Comparison of ENCODE assay signal across 2 fruit fly cellular contexts in genomic region chr2L:14015109-14015508, dm6.
TF ChIP-seq lines count a peak whose summit lies in the region.

No protein-coding gene starts in this region.

- no peak for TF ChIP-seq CTCF in whole organism, embryonic (GFP tag; optimal IDR thresholded peaks at IDR 0.05; lab: Kevin White, UChicago)

TF ChIP-seq in whole organism, embryonic, 481 proteins besides CTCF, POLR2A, EP300 and RAD21 (continues in another document):
- TF ChIP-seq C15 (GFP tag; IDR thresholded peaks at IDR 0.05; lab: Robert Waterston, UW), result no peak
- TF ChIP-seq sug (tag; optimal IDR thresholded peaks at IDR 0.05; lab: Kevin White, UChicago), result peak; percentile 48
- TF ChIP-seq chinmo (GFP tag; IDR thresholded peaks at IDR 0.05; lab: Robert Waterston, UW; ENCODE audit: partially characterized antibody), result 0 out of 4 replicates have a peak, but pooled peaks have one; percentile 23
- TF ChIP-seq gem (tag; optimal IDR thresholded peaks at IDR 0.05; lab: Kevin White, UChicago), result no peak
- TF ChIP-seq Pdp1 (GFP tag; optimal IDR thresholded peaks at IDR 0.05; lab: Kevin White, UChicago), result peak in 1 of 2 experiments; percentile 58
- TF ChIP-seq CG7839 (tag; optimal IDR thresholded peaks at IDR 0.05; lab: Kevin White, UChicago), result no peak
- no peak for TF ChIP-seq kah (GFP tag; optimal IDR thresholded peaks at IDR 0.05; lab: Kevin White, UChicago)
- TF ChIP-seq nom (GFP tag; optimal IDR thresholded peaks at IDR 0.05; lab: Kevin White, UChicago), result no peak
- no peak for TF ChIP-seq CG13424 (tag; optimal IDR thresholded peaks at IDR 0.05; lab: Kevin White, UChicago)
- peak in 1 of 2 experiments; percentile 36 for TF ChIP-seq eve (GFP tag; optimal IDR thresholded peaks at IDR 0.05; lab: Kevin White, UChicago)
- TF ChIP-seq MTF-1 (GFP tag; optimal IDR thresholded peaks at IDR 0.05; lab: Kevin White, UChicago; ENCODE audit: borderline replicate concordance), result no peak
- TF ChIP-seq sd (tag; optimal IDR thresholded peaks at IDR 0.05; lab: Kevin White, UChicago), result peak; percentile 86
- no peak for TF ChIP-seq Hand (GFP tag; optimal IDR thresholded peaks at IDR 0.05; lab: Kevin White, UChicago)
- no peak for TF ChIP-seq CG14014 (GFP tag; IDR thresholded peaks at IDR 0.05; lab: Robert Waterston, UW)
- TF ChIP-seq CG4424 (GFP tag; optimal IDR thresholded peaks at IDR 0.05; lab: Kevin White, UChicago), result no peak
- TF ChIP-seq ken (GFP tag; IDR thresholded peaks at IDR 0.05; lab: Robert Waterston, UW), result no peak
- peak; percentile 89 for TF ChIP-seq CG34376 (GFP tag; optimal IDR thresholded peaks at IDR 0.05; lab: Kevin White, UChicago)
- TF ChIP-seq CG17612 (GFP tag; IDR thresholded peaks at IDR 0.05; lab: Robert Waterston, UW), result no peak
- TF ChIP-seq dm (GFP tag; optimal IDR thresholded peaks at IDR 0.05; lab: Kevin White, UChicago), result no peak
- TF ChIP-seq CG11398 (GFP tag; optimal IDR thresholded peaks at IDR 0.05; lab: Kevin White, UChicago), result no peak
- TF ChIP-seq D19B (GFP tag; optimal IDR thresholded peaks at IDR 0.05; lab: Kevin White, UChicago), result no peak
- no peak for TF ChIP-seq YL-1 (GFP tag; optimal IDR thresholded peaks at IDR 0.05; lab: Kevin White, UChicago)
- no peak for TF ChIP-seq Rx (GFP tag; IDR thresholded peaks at IDR 0.05; lab: Robert Waterston, UW)
- no peak for TF ChIP-seq CG33213 (GFP tag; optimal IDR thresholded peaks at IDR 0.05; lab: Kevin White, UChicago)
- TF ChIP-seq gcm (GFP tag; optimal IDR thresholded peaks at IDR 0.05; lab: Kevin White, UChicago), result no peak
- TF ChIP-seq CG8478 (optimal IDR thresholded peaks at IDR 0.05; lab: Kevin White, UChicago), result no peak
- no peak for TF ChIP-seq CG11560 (tag; IDR thresholded peaks at IDR 0.05; lab: Robert Waterston, UW)
- no peak for TF ChIP-seq CG9727 (GFP tag; optimal IDR thresholded peaks at IDR 0.05; lab: Kevin White, UChicago)
- TF ChIP-seq Abd-B (GFP tag; optimal IDR thresholded peaks at IDR 0.05; lab: Kevin White, UChicago), result no peak
- TF ChIP-seq CG1233 (GFP tag; optimal IDR thresholded peaks at IDR 0.05; lab: Kevin White, UChicago), result no peak
- TF ChIP-seq klu (GFP tag; IDR thresholded peaks at IDR 0.05; lab: Robert Waterston, UW), result no peak
- TF ChIP-seq NK7.1 (GFP tag; optimal IDR thresholded peaks at IDR 0.05; lab: Kevin White, UChicago), result no peak
- no peak for TF ChIP-seq CG1024 (GFP tag; IDR thresholded peaks at IDR 0.05; lab: Robert Waterston, UW)
- no peak for TF ChIP-seq MBD-R2 (GFP tag; IDR thresholded peaks at IDR 0.05; lab: Robert Waterston, UW)
- TF ChIP-seq Dad (GFP tag; optimal IDR thresholded peaks at IDR 0.05; lab: Kevin White, UChicago), result no peak
- no peak for TF ChIP-seq Fer2 (tag; optimal IDR thresholded peaks at IDR 0.05; lab: Kevin White, UChicago)
- no peak for TF ChIP-seq Xbp1 (GFP tag; optimal IDR thresholded peaks at IDR 0.05; lab: Kevin White, UChicago)
- TF ChIP-seq ttk (GFP tag; IDR thresholded peaks at IDR 0.05; lab: Robert Waterston, UW), result no peak
- no peak for TF ChIP-seq gfzf (GFP tag; optimal IDR thresholded peaks at IDR 0.05; lab: Kevin White, UChicago)
- no peak for TF ChIP-seq CG31365 (tag; optimal IDR thresholded peaks at IDR 0.05; lab: Kevin White, UChicago)
- no peak for TF ChIP-seq ci (GFP tag; IDR thresholded peaks at IDR 0.05; lab: Robert Waterston, UW)
- TF ChIP-seq CG17328 (GFP tag; IDR thresholded peaks at IDR 0.05; lab: Robert Waterston, UW), result no peak
- no peak for TF ChIP-seq seq (GFP tag; IDR thresholded peaks at IDR 0.05; lab: Robert Waterston, UW)
- no peak for TF ChIP-seq pho (GFP tag; optimal IDR thresholded peaks at IDR 0.05; lab: Kevin White, UChicago)
- TF ChIP-seq exex (tag; optimal IDR thresholded peaks at IDR 0.05; lab: Kevin White, UChicago), result peak; percentile 90
- TF ChIP-seq Oaz (GFP tag; IDR thresholded peaks at IDR 0.05; lab: Robert Waterston, UW), result no peak
- TF ChIP-seq HLH3B (GFP tag; IDR thresholded peaks at IDR 0.05; lab: Robert Waterston, UW), result no peak
- TF ChIP-seq Lpt (GFP tag; optimal IDR thresholded peaks at IDR 0.05; lab: Kevin White, UChicago), result no peak
- no peak for TF ChIP-seq ara (GFP tag; IDR thresholded peaks at IDR 0.05; lab: Robert Waterston, UW)

TF ChIP-seq in whole organism, prepupa, 60 proteins besides CTCF, POLR2A, EP300 and RAD21:
- TF ChIP-seq CG3032 (tag; optimal IDR thresholded peaks at IDR 0.05; lab: Kevin White, UChicago), result no peak
- TF ChIP-seq vri (GFP tag; optimal IDR thresholded peaks at IDR 0.05; lab: Kevin White, UChicago), result peak; percentile 44
